Worm (Caenorhabditis elegans) whole organism, L4 larva: ENCODE measurements around the gene acp-2.

ENCODE experiments used
- D1046.2 ChIP-seq: fragments of 200-800 bp; sonication (Bioruptor generic); IDR thresholded peaks from 2 replicates; pipeline ENCODE4 v1.3.6; 2022; ENCODE audit warnings: missing genetic modification characterization, missing compliant biosample characterization
- F10B5.3 ChIP-seq: sonication (generic microtip); optimal IDR thresholded peaks from 2 replicates; lab custom pipeline; 2016; ENCODE audit warnings: mild to moderate bottlenecking, missing genetic modification characterization, missing compliant biosample characterization
- T20F7.1 ChIP-seq: fragments of 200-800 bp; sonication (Bioruptor generic); optimal IDR thresholded peaks from 2 replicates; lab custom pipeline; 2018; ENCODE audit warnings: mild to moderate bottlenecking, missing genetic modification characterization, missing compliant biosample characterization
- T26A8.4 ChIP-seq: fragments of 200-800 bp; sonication (Bioruptor generic); IDR thresholded peaks from 2 replicates; pipeline ENCODE4 v1.3.6; 2022; ENCODE audit warnings: missing genetic modification characterization, missing compliant biosample characterization
- Y105C5A.15 ChIP-seq: fragments of 200-800 bp; sonication (Bioruptor generic); IDR thresholded peaks from 2 replicates; pipeline ENCODE4 v1.3.6; 2022; ENCODE audit warnings: missing genetic modification characterization, missing compliant biosample characterization
- Y75B8A.6 ChIP-seq: fragments of 200-800 bp; sonication (Bioruptor generic); IDR thresholded peaks from 2 replicates; pipeline ENCODE4 v1.3.6; 2022; ENCODE audit warnings: missing genetic modification reagents, missing genetic modification characterization, missing compliant biosample characterization
- aha-1 ChIP-seq: fragments of 150-350 bp; peaks from one replicate; lab custom pipeline; 2014; ENCODE audit warnings: missing biosample characterization, missing genetic modification characterization
- aly-2 ChIP-seq: sonication (generic microtip); optimal IDR thresholded peaks from 2 replicates; lab custom pipeline; 2018; ENCODE audit warnings: missing biosample characterization, missing genetic modification characterization
- ceh-44 ChIP-seq: fragments of 200-800 bp; sonication (Bioruptor generic); IDR thresholded peaks from 2 replicates; pipeline ENCODE4 v1.3.6; 2022; ENCODE audit warnings: missing genetic modification reagents, missing genetic modification characterization, missing compliant biosample characterization
- daf-12 ChIP-seq: fragments of 150-350 bp; optimal IDR thresholded peaks from 2 replicates; lab custom pipeline; 2014; ENCODE audit warnings: missing biosample characterization, missing genetic modification reagents, missing genetic modification characterization
- daf-16 ChIP-seq, 3 experiments: sonication (generic microtip); optimal IDR thresholded peaks; 2 replicates each; lab custom pipeline; 2016 to 2017; ENCODE audit warnings: missing genetic modification characterization in 3 of 3, missing genetic modification reagents in 3 of 3, mild to moderate bottlenecking in 2 of 3, missing compliant biosample characterization in 2 of 3, missing biosample characterization in 1 of 3, moderate library complexity in 1 of 3
- daf-19 ChIP-seq: fragments of 200-800 bp; sonication (Bioruptor generic); conservative IDR thresholded peaks from 2 replicates; pipeline ENCODE4 v1.3.6; 2022; ENCODE audit warnings: missing genetic modification characterization, missing compliant biosample characterization
- dmd-6 ChIP-seq: fragments of 200-800 bp; sonication (Bioruptor generic); IDR thresholded peaks from 2 replicates; pipeline ENCODE4 v1.3.6; 2022; ENCODE audit warnings: missing genetic modification reagents, missing genetic modification characterization, missing compliant biosample characterization
- duxl-1 ChIP-seq: sonication (generic microtip); optimal IDR thresholded peaks from 2 replicates; lab custom pipeline; 2016; ENCODE audit warnings: mild to moderate bottlenecking, missing genetic modification characterization, moderate library complexity, missing compliant biosample characterization; ENCODE audit not compliant: poor library complexity
- dve-1 ChIP-seq: sonication (generic microtip); optimal IDR thresholded peaks from 2 replicates; lab custom pipeline; 2017; ENCODE audit warnings: antibody characterized with exemption, mild to moderate bottlenecking, missing genetic modification characterization, missing compliant biosample characterization; ENCODE audit not compliant: insufficient read depth
- hif-1 ChIP-seq, 2 experiments: sonication (generic microtip); optimal IDR thresholded peaks; 2 replicates each; lab custom pipeline; 2016 to 2017; ENCODE audit warnings: missing compliant biosample characterization in 2 of 2, missing genetic modification characterization in 2 of 2, missing genetic modification reagents in 2 of 2, missing genotype in 2 of 2, mild to moderate bottlenecking in 1 of 2
- hlh-11 ChIP-seq: fragments of 200-800 bp; sonication (Bioruptor generic); optimal IDR thresholded peaks from 2 replicates; lab custom pipeline; 2018; ENCODE audit warnings: mild to moderate bottlenecking, missing genetic modification characterization, missing compliant biosample characterization
- hlh-30 ChIP-seq: sonication (generic microtip); optimal IDR thresholded peaks from 2 replicates; lab custom pipeline; 2017; ENCODE audit warnings: antibody characterized with exemption, mild to moderate bottlenecking, missing genetic modification characterization, missing compliant biosample characterization; ENCODE audit not compliant: insufficient read depth
- hmg-1.1 ChIP-seq: fragments of 200-800 bp; sonication (Bioruptor generic); IDR thresholded peaks from 2 replicates; pipeline ENCODE4 v1.3.6; 2022; ENCODE audit warnings: missing genetic modification reagents, missing genetic modification characterization, missing compliant biosample characterization
- lin-1 ChIP-seq: fragments of 200-800 bp; sonication (Bioruptor generic); IDR thresholded peaks from 2 replicates; pipeline ENCODE4 v1.3.6; 2022; ENCODE audit warnings: missing genetic modification reagents, missing genetic modification characterization, missing compliant biosample characterization
- lin-29 ChIP-seq: fragments of 200-800 bp; sonication (Bioruptor generic); IDR thresholded peaks from 2 replicates; pipeline ENCODE4 v1.3.6; 2022; ENCODE audit warnings: missing genetic modification reagents, missing genetic modification characterization, missing compliant biosample characterization
- lin-38 ChIP-seq: fragments of 200-800 bp; sonication (Bioruptor generic); IDR thresholded peaks from 2 replicates; pipeline ENCODE4 v1.3.6; 2022; ENCODE audit warnings: missing genetic modification reagents, missing genetic modification characterization, missing compliant biosample characterization
- lsy-2 ChIP-seq, 2 experiments: fragments of 150-350 bp in 1 of 2; sonication (generic microtip) in 1 of 2; optimal IDR thresholded peaks; 2 replicates each; lab custom pipeline; 2014 to 2017; ENCODE audit warnings: missing biosample characterization in 2 of 2, missing genetic modification characterization in 2 of 2
- madf-5 ChIP-seq, 2 experiments: fragments of 200-800 bp; sonication (Bioruptor generic); IDR thresholded peaks; 2 replicates each; pipeline ENCODE4 v1.3.6; 2022; ENCODE audit warnings: missing compliant biosample characterization in 2 of 2, missing genetic modification characterization in 2 of 2
- mdl-1 ChIP-seq, 2 experiments: fragments of 150-350 bp in 1 of 2; sonication (generic microtip) in 1 of 2; optimal IDR thresholded peaks; 2 replicates each; lab custom pipeline; 2014 to 2017; ENCODE audit warnings: missing biosample characterization in 2 of 2, missing genetic modification characterization in 2 of 2
- mdt-29 ChIP-seq: fragments of 200-800 bp; sonication (Bioruptor generic); IDR thresholded peaks from 2 replicates; pipeline ENCODE4 v1.3.6; 2022; ENCODE audit warnings: missing genetic modification reagents, missing genetic modification characterization, missing compliant biosample characterization
- mep-1 ChIP-seq: fragments of 150-350 bp; sonication (generic microtip); optimal IDR thresholded peaks from 3 replicates; lab custom pipeline; 2014; ENCODE audit warnings: missing biosample characterization, missing genetic modification characterization
- mxl-2 ChIP-seq: fragments of 200-800 bp; sonication (Bioruptor generic); conservative IDR thresholded peaks from 2 replicates; pipeline ENCODE4 v1.3.6; 2022; ENCODE audit warnings: missing genetic modification reagents, missing genetic modification characterization, missing compliant biosample characterization
- nhr-102 ChIP-seq: sonication (generic microtip); optimal IDR thresholded peaks from 2 replicates; lab custom pipeline; 2016; ENCODE audit warnings: mild to moderate bottlenecking, missing genetic modification characterization, moderate library complexity, missing compliant biosample characterization
- nhr-28 ChIP-seq: fragments of 150-350 bp; optimal IDR thresholded peaks from 2 replicates; lab custom pipeline; 2014; ENCODE audit warnings: missing biosample characterization, missing genetic modification characterization
- nhr-48 ChIP-seq: sonication (generic microtip); optimal IDR thresholded peaks from 2 replicates; lab custom pipeline; 2016; ENCODE audit warnings: mild to moderate bottlenecking, missing genetic modification characterization, missing compliant biosample characterization
- nhr-77 ChIP-seq: fragments of 150-350 bp; optimal IDR thresholded peaks from 2 replicates; lab custom pipeline; 2014; ENCODE audit warnings: missing biosample characterization, missing genetic modification characterization
- pha-4 ChIP-seq, 2 experiments: fragments of 150-350 bp in 1 of 2; fragments of 200-800 bp in 1 of 2; sonication (Bioruptor generic) in 1 of 2; IDR thresholded peaks in 1 of 2; optimal IDR thresholded peaks in 1 of 2; 2 replicates each; pipeline versions ENCODE4 v1.3.6 to Lab custom; 2014 to 2022; ENCODE audit warnings: missing genetic modification characterization in 2 of 2, missing genetic modification reagents in 2 of 2, missing biosample characterization in 1 of 2, missing compliant biosample characterization in 1 of 2
- php-3 ChIP-seq: fragments of 200-800 bp; sonication (Bioruptor generic); IDR thresholded peaks from 2 replicates; pipeline ENCODE4 v1.3.6; 2022; ENCODE audit warnings: missing genetic modification reagents, missing genetic modification characterization, missing compliant biosample characterization
- snpc-1.2 ChIP-seq: fragments of 200-800 bp; sonication (Bioruptor generic); IDR thresholded peaks from 2 replicates; pipeline ENCODE4 v1.3.6; 2022; ENCODE audit warnings: missing genetic modification reagents, missing genetic modification characterization, missing compliant biosample characterization
- snpc-4 ChIP-seq: fragments of 150-350 bp; optimal IDR thresholded peaks from 2 replicates; lab custom pipeline; 2014; ENCODE audit warnings: missing biosample characterization, missing genetic modification characterization
- tag-97 ChIP-seq: fragments of 200-800 bp; sonication (Bioruptor generic); IDR thresholded peaks from 2 replicates; pipeline ENCODE4 v1.3.6; 2022; ENCODE audit warnings: missing genetic modification characterization, missing compliant biosample characterization
- tra-1 ChIP-seq: fragments of 200-800 bp; sonication (Bioruptor generic); IDR thresholded peaks from 2 replicates; pipeline ENCODE4 v1.3.6; 2022; ENCODE audit warnings: missing genetic modification reagents, missing genetic modification characterization, missing compliant biosample characterization
- unc-62 ChIP-seq, 3 experiments: fragments of 150-350 bp in 1 of 3; sonication (generic microtip); optimal IDR thresholded peaks in 2 of 3; peaks in 1 of 3; 1 replicate in 1 of 3; 2 replicates in 2 of 3; lab custom pipeline; 2014 to 2017; ENCODE audit warnings: missing biosample characterization in 3 of 3, missing genetic modification characterization in 3 of 3, missing genetic modification reagents in 3 of 3, missing genotype in 1 of 3
- zip-11 ChIP-seq: fragments of 200-800 bp; sonication (Bioruptor generic); IDR thresholded peaks from 2 replicates; pipeline ENCODE4 v1.3.6; 2022; ENCODE audit warnings: missing genetic modification characterization, missing compliant biosample characterization

The acp-2 gene

ce11 chrII:8431954-8432353 lies at the start of gene acp-2:
Gene acp-2, minus strand, starts transcription at chrII:8432054.
- no peak for TF ChIP-seq aly-2 (tag; lab: Kevin White, UChicago)
- TF ChIP-seq hmg-1.1 (GFP tag; lab: Robert Waterston, UW) = no peak

- TF ChIP-seq hlh-30 (tag; lab: Kevin White, UChicago) (peak; percentile 40), snpc-4 (no peak), dmd-6 (peak; percentile 72), T20F7.1 (GFP tag; lab: Kevin White, UChicago) (peak; percentile 42), mep-1 (tag; lab: Kevin White, UChicago) (peak; percentile 37), daf-12 (tag; lab: Kevin White, UChicago) (no peak), lsy-2 (tag; optimal IDR thresholded peaks at IDR 0.05; lab: Kevin White, UChicago) (peak in 1 of 2 experiments; percentile 52), aha-1 (tag; lab: Kevin White, UChicago) (peak; percentile 98), ceh-44 (GFP tag; lab: Robert Waterston, UW) (no peak), zip-11 (GFP tag; lab: Robert Waterston, UW) (0 out of 2 replicates have a peak, but pooled peaks have one; percentile 14), lin-38 (0 out of 2 replicates have a peak, but pooled peaks have one; percentile 27), nhr-48 (tag; lab: Kevin White, UChicago) (peak; percentile 56), madf-5 (GFP tag; IDR thresholded peaks at IDR 0.05; lab: Robert Waterston, UW) (peak in 1 of 2 experiments; percentile 11; a peak in 1 of 4 replicates), unc-62 (GFP tag; optimal IDR thresholded peaks at IDR 0.05 in 1 of 2; lab: Kevin White, UChicago) (peak in 1 of 2 experiments; percentile 5), unc-62 (tag; optimal IDR thresholded peaks at IDR 0.05; lab: Kevin White, UChicago) (no peak), nhr-77 (peak; percentile 39), Y105C5A.15 (GFP tag; lab: Robert Waterston, UW) (0 out of 2 replicates have a peak, but pooled peaks have one; percentile 48), daf-19 (GFP tag; lab: Robert Waterston, UW) (0 out of 2 replicates have a peak, but pooled peaks have one; percentile 10), hlh-11 (peak; percentile 60), mxl-2 (GFP tag; lab: Robert Waterston, UW) (peak; percentile 83), tag-97 (no peak), hif-1 (tag; optimal IDR thresholded peaks at IDR 0.05; lab: Kevin White, UChicago) (peak in 1 of 2 experiments; percentile 75), dve-1 (tag; lab: Kevin White, UChicago) (peak; percentile 11), mdl-1 (tag; optimal IDR thresholded peaks at IDR 0.05; lab: Kevin White, UChicago) (peak in 1 of 2 experiments; percentile 17), pha-4 (GFP tag; IDR thresholded peaks at IDR 0.05; lab: Robert Waterston, UW) (peak; percentile 27; the same call in 1 of the 2 replicates), pha-4 (tag; optimal IDR thresholded peaks at IDR 0.05; lab: Kevin White, UChicago) (no peak), tra-1 (0 out of 2 replicates have a peak, but pooled peaks have one; percentile 23), nhr-102 (tag; lab: Kevin White, UChicago) (peak; percentile 40), php-3 (GFP tag; lab: Robert Waterston, UW) (peak; percentile 47), duxl-1 (tag; lab: Kevin White, UChicago) (no peak), daf-16 (GFP tag; optimal IDR thresholded peaks at IDR 0.05; lab: Kevin White, UChicago) (peak in 1 of 2 experiments; percentile 87), daf-16 (tag; optimal IDR thresholded peaks at IDR 0.05; lab: Kevin White, UChicago) (peak; percentile 70), mdt-29 (GFP tag; lab: Robert Waterston, UW) (peak; percentile 69), snpc-1.2 (GFP tag; lab: Robert Waterston, UW) (peak; percentile 15; the same call in 1 of the 2 replicates), T26A8.4 (GFP tag; lab: Robert Waterston, UW) (peak; percentile 37), F10B5.3 (tag; lab: Kevin White, UChicago) (no peak), D1046.2 (GFP tag; lab: Robert Waterston, UW) (no peak), lin-1 (GFP tag; lab: Robert Waterston, UW) (0 out of 2 replicates have a peak, but pooled peaks have one; percentile 8), lin-29 (no peak), nhr-28 (tag; lab: Kevin White, UChicago) (peak; percentile 24), Y75B8A.6 (GFP tag; lab: Robert Waterston, UW) (0 out of 2 replicates have a peak, but pooled peaks have one; percentile 41)
Observed at ce11 chrII:8481033-8481708, 49.3 kb upstream of the acp-2 start.
